Worm (Caenorhabditis elegans) whole organism, early embryonic: ENCODE results near the gene K04F1.9.

ENCODE experiments used
- B0310.2 ChIP-seq: sonication (generic microtip); optimal IDR thresholded peaks from 2 replicates; lab custom pipeline; 2016; ENCODE audit warnings: mild to moderate bottlenecking, missing genetic modification characterization, missing compliant biosample characterization
- F13C5.2 ChIP-seq: sonication (generic microtip); optimal IDR thresholded peaks from 2 replicates; lab custom pipeline; 2017; ENCODE audit warnings: mild to moderate bottlenecking, missing genetic modification characterization, inconsistent platforms, missing compliant biosample characterization
- aly-1 ChIP-seq: sonication (generic microtip); optimal IDR thresholded peaks from 2 replicates; lab custom pipeline; 2016; ENCODE audit warnings: missing genetic modification characterization, missing compliant biosample characterization
- ama-1 ChIP-seq: fragments of 150-350 bp; optimal IDR thresholded peaks from 2 replicates; lab custom pipeline; 2014
- ceh-13 ChIP-seq: fragments of 200-800 bp; sonication (Bioruptor generic); optimal IDR thresholded peaks from 2 replicates; lab custom pipeline; 2018; ENCODE audit warnings: mild to moderate bottlenecking, missing genetic modification characterization, missing compliant biosample characterization
- ceh-36 ChIP-seq: sonication (generic microtip); optimal IDR thresholded peaks from 2 replicates; lab custom pipeline; 2016; ENCODE audit warnings: missing genetic modification characterization, inconsistent platforms, missing compliant biosample characterization
- ets-7 ChIP-seq: sonication (generic microtip); optimal IDR thresholded peaks from 2 replicates; lab custom pipeline; 2016; ENCODE audit warnings: missing genotype, missing genetic modification characterization, missing compliant biosample characterization
- flt-1 ChIP-seq: fragments of 200-800 bp; sonication (Bioruptor generic); IDR thresholded peaks from 2 replicates; pipeline ENCODE4 v1.3.6; 2022; ENCODE audit warnings: missing genetic modification characterization, missing compliant biosample characterization
- hmbx-1 ChIP-seq: sonication (generic microtip); optimal IDR thresholded peaks from 2 replicates; lab custom pipeline; 2016; ENCODE audit warnings: mild to moderate bottlenecking, missing genetic modification characterization, missing compliant biosample characterization
- hmg-4 ChIP-seq: fragments of 200-800 bp; sonication (Bioruptor generic); optimal IDR thresholded peaks from 2 replicates; lab custom pipeline; 2018; ENCODE audit warnings: mild to moderate bottlenecking, missing genetic modification characterization, missing compliant biosample characterization
- hnd-1 ChIP-seq: sonication (generic microtip); optimal IDR thresholded peaks from 2 replicates; lab custom pipeline; 2016; ENCODE audit warnings: missing genetic modification characterization, missing compliant biosample characterization
- pes-1 ChIP-seq: fragments of 200-800 bp; sonication (Bioruptor generic); IDR thresholded peaks from 2 replicates; pipeline ENCODE4 v1.3.6; 2022; ENCODE audit warnings: missing genetic modification reagents, missing genetic modification characterization, missing compliant biosample characterization
- scrt-1 ChIP-seq: fragments of 200-800 bp; sonication (Bioruptor generic); IDR thresholded peaks from 2 replicates; pipeline ENCODE4 v1.3.6; 2022; ENCODE audit warnings: missing genetic modification characterization, missing compliant biosample characterization
- sea-1 ChIP-seq: fragments of 200-800 bp; sonication (Bioruptor generic); conservative IDR thresholded peaks from 2 replicates; pipeline ENCODE4 v1.3.6; 2022; ENCODE audit warnings: missing genetic modification characterization, missing compliant biosample characterization
- tbx-11 ChIP-seq: fragments of 200-800 bp; sonication (Bioruptor generic); IDR thresholded peaks from 2 replicates; pipeline ENCODE4 v1.3.6; 2022; ENCODE audit warnings: missing genetic modification characterization, missing compliant biosample characterization
- tbx-37 ChIP-seq: fragments of 200-800 bp; sonication (Bioruptor generic); conservative IDR thresholded peaks from 2 replicates; pipeline ENCODE4 v1.3.6; 2022; ENCODE audit warnings: missing genetic modification reagents, missing genetic modification characterization, missing compliant biosample characterization
- tra-4 ChIP-seq: sonication (generic microtip); optimal IDR thresholded peaks from 2 replicates; lab custom pipeline; 2017; ENCODE audit warnings: missing genetic modification characterization, missing compliant biosample characterization

K04F1.9 gene

DNA sequence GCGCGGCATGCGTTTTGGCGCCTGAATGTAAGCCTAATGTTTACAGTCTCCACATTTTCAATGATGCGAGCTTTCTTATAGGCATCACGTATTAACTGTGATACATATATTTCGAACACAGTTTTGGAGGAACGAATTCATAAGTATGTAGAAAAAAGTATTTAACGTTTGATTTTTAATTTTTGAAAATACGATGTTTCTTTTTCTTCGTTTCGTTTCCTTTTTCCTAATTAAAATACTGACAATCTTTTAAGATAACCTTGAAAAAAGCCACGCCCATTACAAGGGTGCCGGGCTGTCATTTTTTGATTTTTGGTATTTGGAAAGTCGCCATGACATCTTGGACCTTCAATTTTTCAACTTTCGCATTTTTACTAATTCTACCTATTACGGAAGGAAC lies at the start of gene K04F1.9:
Gene K04F1.9 (plus strand): TSS at position 301 of the 400 bp plus-strand sequence.
- TF ChIP-seq ets-7 (tag; lab: Kevin White, UChicago) (no peak), tra-4 (tag; lab: Kevin White, UChicago) (no peak), flt-1 (GFP tag; lab: Robert Waterston, UW) (no peak), B0310.2 (no peak), ceh-13 (GFP tag; lab: Kevin White, UChicago) (no peak), hmbx-1 (tag; lab: Kevin White, UChicago) (no peak), ceh-36 (tag; lab: Kevin White, UChicago) (no peak), sea-1 (GFP tag; lab: Robert Waterston, UW) (no peak), tbx-11 (GFP tag; lab: Robert Waterston, UW) (no peak), scrt-1 (GFP tag; lab: Robert Waterston, UW) (no peak)

DNA sequence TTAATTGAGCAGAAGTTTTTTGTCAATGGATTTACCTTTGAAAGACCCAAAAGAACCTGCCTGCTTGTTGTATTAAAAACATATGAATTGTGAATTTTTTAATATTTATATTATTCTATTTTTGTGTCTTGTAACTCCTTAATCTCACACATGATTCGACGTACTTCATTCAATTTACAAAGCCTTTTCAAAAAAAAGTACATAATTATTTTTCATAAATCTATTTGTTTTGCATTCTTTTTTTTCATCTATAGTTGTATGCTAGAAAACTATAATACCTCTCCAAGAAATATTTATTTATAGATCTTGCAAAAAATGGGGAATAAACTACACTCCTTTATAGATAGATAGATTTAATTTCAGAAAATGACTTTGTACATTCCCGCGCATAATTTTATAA lies 46.3 kb upstream of the K04F1.9 start, which contains the start of gene nhr-179:
Gene nhr-179 (minus strand): TSS at position 101 of the 400 bp plus-strand sequence.
- TF ChIP-seq ets-7 (tag; lab: Kevin White, UChicago) = no peak
- TF ChIP-seq ama-1 (lab: Kevin White, UChicago) = no peak
- no peak for TF ChIP-seq hmbx-1 (tag; lab: Kevin White, UChicago)
- no peak for TF ChIP-seq flt-1 (GFP tag; lab: Robert Waterston, UW)
- TF ChIP-seq ceh-36 (tag; lab: Kevin White, UChicago) = no peak
- no peak for TF ChIP-seq scrt-1 (GFP tag; lab: Robert Waterston, UW)

DNA sequence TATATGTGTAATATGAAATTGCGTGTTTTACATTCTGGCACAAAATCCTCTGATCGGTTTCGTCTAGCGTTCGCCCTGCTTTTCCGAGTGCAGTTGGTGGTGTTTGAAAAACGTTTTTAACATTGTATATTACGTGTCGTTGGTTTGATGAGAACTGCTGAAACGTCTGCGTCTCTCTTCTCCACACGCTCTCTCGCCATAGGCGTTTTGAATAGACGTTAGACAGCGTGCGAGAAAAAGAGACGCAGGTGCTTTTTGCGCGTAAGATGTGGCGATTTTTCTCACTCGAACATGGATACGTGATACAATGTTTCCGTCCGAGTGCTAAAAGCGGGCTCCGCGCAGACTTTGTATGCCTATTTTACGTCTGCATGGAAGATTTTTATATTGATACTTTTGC lies 44.5 kb upstream of the K04F1.9 start:
- TF ChIP-seq aly-1 (tag; lab: Kevin White, UChicago) (no peak), hnd-1 (tag; lab: Kevin White, UChicago) (no peak), B0310.2 (no peak), hmg-4 (GFP tag; lab: Kevin White, UChicago) (no peak), ceh-13 (GFP tag; lab: Kevin White, UChicago) (no peak)

DNA sequence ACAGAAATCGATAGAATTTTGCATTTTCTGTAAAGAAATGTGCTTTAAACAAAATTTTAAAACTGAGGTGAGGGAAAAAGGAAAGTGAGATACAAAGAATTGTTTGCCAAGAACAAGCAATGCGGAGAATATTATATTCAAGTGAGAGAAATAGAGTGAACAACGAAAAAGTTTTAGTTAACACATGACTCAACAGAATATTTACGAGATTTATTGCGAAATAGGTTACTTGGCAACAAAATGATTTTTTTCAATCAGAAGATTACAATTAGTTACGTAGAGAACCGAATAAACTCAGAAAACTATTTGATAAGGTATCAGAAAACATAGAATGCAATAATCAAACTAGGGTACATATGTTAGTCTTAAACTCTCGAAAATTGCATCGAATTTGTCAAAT lies 43.5 kb upstream of the K04F1.9 start, which contains the start of gene nhr-117:
Gene nhr-117 (minus strand): TSS at position 27 of the 400 bp plus-strand sequence.
- TF ChIP-seq tra-4 (tag; lab: Kevin White, UChicago) (no peak), hnd-1 (tag; lab: Kevin White, UChicago) (no peak), scrt-1 (GFP tag; lab: Robert Waterston, UW) (no peak), tbx-37 (GFP tag; lab: Robert Waterston, UW) (no peak), flt-1 (GFP tag; lab: Robert Waterston, UW) (no peak), ceh-36 (tag; lab: Kevin White, UChicago) (no peak), tbx-11 (GFP tag; lab: Robert Waterston, UW) (no peak), F13C5.2 (no peak), sea-1 (GFP tag; lab: Robert Waterston, UW) (no peak), ceh-13 (GFP tag; lab: Kevin White, UChicago) (no peak), hmbx-1 (tag; lab: Kevin White, UChicago) (no peak), hmg-4 (GFP tag; lab: Kevin White, UChicago) (no peak), ets-7 (tag; lab: Kevin White, UChicago) (no peak), ama-1 (lab: Kevin White, UChicago) (no peak), aly-1 (tag; lab: Kevin White, UChicago) (no peak), B0310.2 (no peak), pes-1 (GFP tag; lab: Robert Waterston, UW) (no peak)

DNA sequence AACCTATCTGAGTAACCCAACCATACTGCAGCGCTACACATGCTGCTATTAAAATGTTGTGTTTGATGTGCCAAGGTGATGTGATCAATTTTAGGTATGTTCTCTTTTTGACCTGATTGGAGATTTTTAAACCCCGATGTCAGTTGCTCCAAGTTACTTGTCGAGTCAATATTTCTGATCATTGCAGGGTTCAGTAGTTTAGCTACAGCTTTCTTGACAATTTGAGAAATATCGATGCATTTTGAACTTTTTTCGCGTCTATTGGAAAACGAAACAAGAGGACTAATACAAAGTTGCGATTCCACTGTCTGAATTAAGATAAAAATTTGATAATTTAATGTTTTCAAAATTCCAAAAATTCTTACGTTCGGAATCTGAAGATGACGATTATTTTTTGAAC lies 41.6 kb upstream of the K04F1.9 start:
- no peak for TF ChIP-seq F13C5.2
- no peak for TF ChIP-seq hnd-1 (tag; lab: Kevin White, UChicago)
- TF ChIP-seq aly-1 (tag; lab: Kevin White, UChicago) = no peak
- no peak for TF ChIP-seq ceh-36 (tag; lab: Kevin White, UChicago)
- TF ChIP-seq pes-1 (GFP tag; lab: Robert Waterston, UW) = no peak
- TF ChIP-seq scrt-1 (GFP tag; lab: Robert Waterston, UW) = no peak

DNA sequence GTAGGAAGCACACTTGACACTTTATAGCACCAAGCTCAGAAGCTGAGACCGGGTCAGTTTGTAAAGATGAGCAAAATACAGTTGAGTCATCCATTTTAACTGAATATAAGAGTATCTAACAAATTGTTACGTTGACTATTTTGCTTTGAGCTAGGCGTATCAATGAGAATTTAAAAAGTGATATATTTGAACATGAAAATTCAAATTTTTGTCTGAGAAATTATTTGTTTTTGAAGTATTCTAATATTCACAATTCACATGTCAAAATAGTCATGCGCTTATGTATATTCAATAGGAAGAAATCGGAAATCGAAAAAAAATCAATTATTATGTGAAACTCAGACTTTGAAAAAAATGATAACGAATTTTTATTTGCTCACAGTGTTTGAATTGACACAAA lies 40.7 kb upstream of the K04F1.9 start, which contains the start of gene nhr-110:
Gene nhr-110 (minus strand): TSS at position 101 of the 400 bp plus-strand sequence.
- TF ChIP-seq F13C5.2 = no peak
- no peak for TF ChIP-seq ceh-36 (tag; lab: Kevin White, UChicago)
- TF ChIP-seq hmbx-1 (tag; lab: Kevin White, UChicago) = no peak
- TF ChIP-seq tbx-11 (GFP tag; lab: Robert Waterston, UW) = no peak
- TF ChIP-seq ets-7 (tag; lab: Kevin White, UChicago) = no peak
- TF ChIP-seq sea-1 (GFP tag; lab: Robert Waterston, UW) = no peak
- TF ChIP-seq aly-1 (tag; lab: Kevin White, UChicago) = no peak
- TF ChIP-seq B0310.2 = no peak
- no peak for TF ChIP-seq scrt-1 (GFP tag; lab: Robert Waterston, UW)
- no peak for TF ChIP-seq tra-4 (tag; lab: Kevin White, UChicago)
- no peak for TF ChIP-seq flt-1 (GFP tag; lab: Robert Waterston, UW)
- TF ChIP-seq ama-1 (lab: Kevin White, UChicago) = no peak
- TF ChIP-seq hmg-4 (GFP tag; lab: Kevin White, UChicago) = no peak
- no peak for TF ChIP-seq pes-1 (GFP tag; lab: Robert Waterston, UW)
- no peak for TF ChIP-seq hnd-1 (tag; lab: Kevin White, UChicago)
- no peak for TF ChIP-seq ceh-13 (GFP tag; lab: Kevin White, UChicago)
- no peak for TF ChIP-seq tbx-37 (GFP tag; lab: Robert Waterston, UW)

DNA sequence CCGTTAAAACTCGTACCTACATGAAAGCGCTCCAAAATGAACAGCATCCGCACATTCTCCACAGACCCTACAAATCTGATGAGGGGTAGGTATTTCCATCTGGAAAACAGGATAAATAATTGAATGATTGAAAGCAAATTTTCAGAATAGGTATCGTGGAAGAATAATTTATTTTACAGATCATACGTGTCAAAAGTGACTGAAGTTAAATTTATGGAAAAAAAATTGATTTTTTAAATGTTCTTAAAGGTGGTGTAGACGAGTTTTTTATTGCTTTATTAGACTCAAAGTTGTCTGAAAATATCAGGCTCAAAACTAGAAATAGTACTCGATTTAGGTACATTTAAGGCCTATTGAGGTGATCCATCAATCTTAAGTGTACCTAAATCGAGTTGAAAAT lies 38.3 kb upstream of the K04F1.9 start, which contains the start of gene nhr-237:
Gene nhr-237 (minus strand): TSS at position 101 of the 400 bp plus-strand sequence.
- TF ChIP-seq tra-4 (tag; lab: Kevin White, UChicago) (no peak), ama-1 (lab: Kevin White, UChicago) (no peak), tbx-11 (GFP tag; lab: Robert Waterston, UW) (no peak)
